Worm (Caenorhabditis elegans): ENCODE data around the gene F46H5.4.

DNA sequence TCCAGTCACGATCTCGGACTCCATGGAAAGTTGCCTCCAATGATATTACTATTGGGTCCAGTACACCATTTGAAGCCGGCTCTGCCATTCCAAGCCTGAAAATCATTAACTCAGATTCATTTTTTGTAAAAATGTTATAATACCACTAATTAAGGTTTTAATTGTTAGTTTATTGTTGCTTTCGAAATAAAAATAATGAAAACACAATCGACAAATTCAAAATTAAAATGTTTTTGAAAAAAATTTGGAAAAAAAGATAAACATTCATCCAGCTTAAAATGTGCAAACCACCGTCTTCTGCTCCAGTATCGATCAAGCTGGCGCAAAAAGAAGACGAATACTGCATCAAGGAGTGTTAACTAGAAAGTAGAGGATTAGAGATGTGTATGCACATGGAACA is 2.5 kb upstream of the F46H5.4 start, which contains the start of gene F46H5.5:
- TF ChIP-seq pqm-1 (tag; optimal IDR thresholded peaks at IDR 0.05) (no peak), nhr-12 (tag; optimal IDR thresholded peaks at IDR 0.05) (no peak), aly-2 (tag; optimal IDR thresholded peaks at IDR 0.05) (no peak), snpc-4 (tag; optimal IDR thresholded peaks at IDR 0.05) (no peak)
